Worm (Caenorhabditis elegans) whole organism, young adult: Measurements from ENCODE around the gene C27F2.4.
A peak's percentile ranks its signal among the peaks of the same experiment; 100 is the strongest.

ENCODE experiments used
- B0019.2 ChIP-seq: fragments of 200-800 bp; sonication (Bioruptor generic); conservative IDR thresholded peaks from 2 replicates; pipeline ENCODE4 v1.3.6; 2022; ENCODE audit warnings: missing genetic modification reagents, missing genetic modification characterization, missing compliant biosample characterization
- B0035.1 ChIP-seq: sonication (generic microtip); optimal IDR thresholded peaks from 2 replicates; lab custom pipeline; 2016; ENCODE audit warnings: missing genetic modification characterization, mild to moderate bottlenecking, missing compliant biosample characterization, missing genotype, missing genetic modification reagents
- F22D6.2 ChIP-seq: sonication (generic microtip); optimal IDR thresholded peaks from 2 replicates; lab custom pipeline; 2016; ENCODE audit warnings: mild to moderate bottlenecking, missing genetic modification characterization, missing compliant biosample characterization
- F23B12.7 ChIP-seq: sonication (generic microtip); optimal IDR thresholded peaks from 2 replicates; lab custom pipeline; 2017; ENCODE audit warnings: missing genetic modification characterization, mild to moderate bottlenecking, missing compliant biosample characterization, antibody characterized with exemption, moderate library complexity; ENCODE audit not compliant: insufficient read depth
- F37B4.10 ChIP-seq: fragments of 200-800 bp; sonication (Bioruptor generic); IDR thresholded peaks from 2 replicates; pipeline ENCODE4 v1.3.6; 2022; ENCODE audit warnings: missing genetic modification characterization, missing compliant biosample characterization
- F49E8.2 ChIP-seq: sonication (generic microtip); optimal IDR thresholded peaks from 3 replicates; lab custom pipeline; 2017; ENCODE audit warnings: missing genetic modification characterization, mild to moderate bottlenecking, missing compliant biosample characterization, antibody characterized with exemption, moderate library complexity; ENCODE audit not compliant: insufficient read depth
- F57C9.4 ChIP-seq: sonication (generic microtip); optimal IDR thresholded peaks from 2 replicates; lab custom pipeline; 2017; ENCODE audit warnings: mild to moderate bottlenecking, missing genetic modification characterization, missing compliant biosample characterization
- K11D2.4 ChIP-seq: fragments of 200-800 bp; sonication (Bioruptor generic); IDR thresholded peaks from 2 replicates; pipeline ENCODE4 v1.3.6; 2022; ENCODE audit warnings: missing genetic modification reagents, missing genetic modification characterization, missing compliant biosample characterization
- K12H6.12 ChIP-seq: fragments of 200-800 bp; sonication (Bioruptor generic); optimal IDR thresholded peaks from 2 replicates; lab custom pipeline; 2018; ENCODE audit warnings: mild to moderate bottlenecking, missing genetic modification characterization, missing compliant biosample characterization
- T07F8.4 ChIP-seq: sonication (generic microtip); optimal IDR thresholded peaks from 2 replicates; lab custom pipeline; 2016; ENCODE audit warnings: mild to moderate bottlenecking, missing genetic modification characterization, moderate library complexity, missing compliant biosample characterization
- Y53G8AR.9 ChIP-seq: fragments of 200-800 bp; sonication (Bioruptor generic); conservative IDR thresholded peaks from 2 replicates; pipeline ENCODE4 v1.3.6; 2022; ENCODE audit warnings: missing genetic modification reagents, missing genetic modification characterization, missing compliant biosample characterization
- Y79H2A.3 ChIP-seq: fragments of 200-800 bp; sonication (Bioruptor generic); conservative IDR thresholded peaks from 2 replicates; pipeline ENCODE4 v1.3.6; 2022; ENCODE audit warnings: missing genetic modification reagents, missing genetic modification characterization, missing compliant biosample characterization
- ZK185.1 ChIP-seq: sonication (generic microtip); optimal IDR thresholded peaks from 2 replicates; lab custom pipeline; 2016; ENCODE audit warnings: mild to moderate bottlenecking, missing genetic modification characterization, missing compliant biosample characterization; ENCODE audit not compliant: poor library complexity, severe bottlenecking
- ama-1 ChIP-seq, 3 experiments: fragments of 150-350 bp in 1 of 3; sonication (generic microtip) in 2 of 3; optimal IDR thresholded peaks; 2 replicates each; lab custom pipeline; 2014 to 2018; ENCODE audit warnings: missing biosample characterization in 2 of 3, missing genetic modification characterization in 2 of 3, missing genetic modification reagents in 2 of 3
- aptf-2 ChIP-seq: fragments of 200-800 bp; sonication (Bioruptor generic); conservative IDR thresholded peaks from 2 replicates; pipeline ENCODE4 v1.3.6; 2022; ENCODE audit warnings: missing genetic modification reagents, missing genetic modification characterization, missing compliant biosample characterization
- athp-1 ChIP-seq: sonication (generic microtip); optimal IDR thresholded peaks from 2 replicates; lab custom pipeline; 2017; ENCODE audit warnings: mild to moderate bottlenecking, missing genetic modification characterization, missing compliant biosample characterization
- ccch-3 ChIP-seq: fragments of 200-800 bp; sonication (Bioruptor generic); optimal IDR thresholded peaks from 2 replicates; lab custom pipeline; 2018; ENCODE audit warnings: mild to moderate bottlenecking, missing genetic modification characterization, missing compliant biosample characterization
- cebp-1 ChIP-seq, 2 experiments: fragments of 200-800 bp in 1 of 2; sonication (Bioruptor generic) in 1 of 2; sonication (generic microtip) in 1 of 2; IDR thresholded peaks in 1 of 2; optimal IDR thresholded peaks in 1 of 2; 2 replicates each; pipeline versions ENCODE4 v1.3.6 to Lab custom; 2017 to 2022; ENCODE audit warnings: missing compliant biosample characterization in 2 of 2, missing genetic modification characterization in 2 of 2, mild to moderate bottlenecking in 1 of 2, missing genetic modification reagents in 1 of 2, moderate library complexity in 1 of 2
- ceh-100 ChIP-seq: fragments of 200-800 bp; sonication (Bioruptor generic); IDR thresholded peaks from 2 replicates; pipeline ENCODE4 v1.3.6; 2022; ENCODE audit warnings: missing genetic modification reagents, missing genetic modification characterization, missing compliant biosample characterization
- ceh-58 ChIP-seq: fragments of 200-800 bp; sonication (Bioruptor generic); IDR thresholded peaks from 2 replicates; pipeline ENCODE4 v1.3.6; 2022; ENCODE audit warnings: missing genetic modification characterization, missing compliant biosample characterization
- die-1 ChIP-seq: sonication (generic microtip); optimal IDR thresholded peaks from 2 replicates; lab custom pipeline; 2016; ENCODE audit warnings: missing genotype, mild to moderate bottlenecking, missing genetic modification characterization, missing compliant biosample characterization
- efl-1 ChIP-seq: fragments of 150-350 bp; optimal IDR thresholded peaks from 2 replicates; lab custom pipeline; 2014; ENCODE audit warnings: missing biosample characterization, missing genetic modification reagents, missing genetic modification characterization
- egl-44 ChIP-seq: fragments of 200-800 bp; sonication (Bioruptor generic); IDR thresholded peaks from 2 replicates; pipeline ENCODE4 v1.3.6; 2022; ENCODE audit warnings: missing genetic modification reagents, missing genetic modification characterization, missing compliant biosample characterization
- ekl-4 ChIP-seq: fragments of 200-800 bp; sonication (Bioruptor generic); IDR thresholded peaks from 2 replicates; pipeline ENCODE4 v1.3.6; 2022; ENCODE audit warnings: missing genetic modification reagents, missing genetic modification characterization, missing compliant biosample characterization
- him-1 ChIP-seq: sonication (generic microtip); optimal IDR thresholded peaks from 2 replicates; lab custom pipeline; 2016; ENCODE audit warnings: missing genotype, missing genetic modification reagents, missing genetic modification characterization, missing compliant biosample characterization
- hlh-26 ChIP-seq: fragments of 200-800 bp; sonication (Bioruptor generic); conservative IDR thresholded peaks from 2 replicates; pipeline ENCODE4 v1.3.6; 2022; ENCODE audit warnings: missing genetic modification reagents, missing genetic modification characterization, missing compliant biosample characterization
- hmg-20 ChIP-seq: fragments of 200-800 bp; sonication (Bioruptor generic); IDR thresholded peaks from 2 replicates; pipeline ENCODE4 v1.3.6; 2022; ENCODE audit warnings: missing genetic modification reagents, missing genetic modification characterization, missing compliant biosample characterization
- lag-1 ChIP-seq: fragments of 200-800 bp; sonication (Bioruptor generic); IDR thresholded peaks from 2 replicates; pipeline ENCODE4 v1.3.6; 2022; ENCODE audit warnings: missing genetic modification reagents, missing genetic modification characterization, missing compliant biosample characterization
- lin-35 ChIP-seq, 3 experiments: fragments of 150-350 bp in 2 of 3; sonication (generic microtip) in 1 of 3; optimal IDR thresholded peaks; 2 replicates each; lab custom pipeline; 2014 to 2018; ENCODE audit warnings: missing biosample characterization in 3 of 3, missing genetic modification characterization in 3 of 3, missing genetic modification reagents in 3 of 3
- lir-1 ChIP-seq: fragments of 200-800 bp; sonication (Bioruptor generic); conservative IDR thresholded peaks from 2 replicates; pipeline ENCODE4 v1.3.6; 2022; ENCODE audit warnings: missing genetic modification reagents, missing genetic modification characterization, missing compliant biosample characterization
- lsy-27 ChIP-seq: sonication (generic microtip); optimal IDR thresholded peaks from 2 replicates; lab custom pipeline; 2017; ENCODE audit warnings: missing genetic modification characterization, mild to moderate bottlenecking, missing compliant biosample characterization, antibody characterized with exemption, missing genotype, borderline replicate concordance; ENCODE audit not compliant: insufficient read depth
- madf-3 ChIP-seq: fragments of 200-800 bp; sonication (Bioruptor generic); IDR thresholded peaks from 2 replicates; pipeline ENCODE4 v1.3.6; 2022; ENCODE audit warnings: missing genetic modification reagents, missing genetic modification characterization, missing compliant biosample characterization
- mcd-1 ChIP-seq: fragments of 200-800 bp; sonication (Bioruptor generic); IDR thresholded peaks from 2 replicates; pipeline ENCODE4 v1.3.6; 2022; ENCODE audit warnings: missing genetic modification reagents, missing genetic modification characterization, missing compliant biosample characterization
- nfya-1 ChIP-seq: sonication (generic microtip); optimal IDR thresholded peaks from 2 replicates; lab custom pipeline; 2017; ENCODE audit warnings: antibody characterized with exemption, missing compliant biosample characterization, missing genetic modification characterization, borderline replicate concordance; ENCODE audit not compliant: insufficient read depth
- nhr-80 ChIP-seq: sonication (generic microtip); optimal IDR thresholded peaks from 2 replicates; lab custom pipeline; 2016; ENCODE audit warnings: missing genetic modification characterization, missing compliant biosample characterization
- rcor-1 ChIP-seq: fragments of 200-800 bp; sonication (Bioruptor generic); IDR thresholded peaks from 2 replicates; pipeline ENCODE4 v1.3.6; 2022; ENCODE audit warnings: missing genetic modification reagents, missing genetic modification characterization, missing compliant biosample characterization
- rec-8 ChIP-seq, 2 experiments: sonication (generic microtip); optimal IDR thresholded peaks; 2 replicates each; lab custom pipeline; 2016; ENCODE audit warnings: mild to moderate bottlenecking in 2 of 2, missing genetic modification characterization in 2 of 2, missing genetic modification reagents in 2 of 2, missing genotype in 2 of 2, missing biosample characterization in 1 of 2, missing compliant biosample characterization in 1 of 2, moderate library complexity in 1 of 2
- snpc-3.4 ChIP-seq: sonication (generic microtip); optimal IDR thresholded peaks from 2 replicates; lab custom pipeline; 2017; ENCODE audit warnings: missing genetic modification characterization, mild to moderate bottlenecking, missing compliant biosample characterization, antibody characterized with exemption, moderate library complexity, missing genotype, missing genetic modification reagents
- tbx-9 ChIP-seq: sonication (generic microtip); optimal IDR thresholded peaks from 2 replicates; lab custom pipeline; 2016; ENCODE audit warnings: borderline replicate concordance, missing genetic modification characterization, inconsistent platforms, missing compliant biosample characterization
- unc-130 ChIP-seq: sonication (generic microtip); optimal IDR thresholded peaks from 2 replicates; lab custom pipeline; 2016; ENCODE audit warnings: missing genetic modification reagents, missing genetic modification characterization, missing compliant biosample characterization
- zfh-2 ChIP-seq: fragments of 200-800 bp; sonication (Bioruptor generic); conservative IDR thresholded peaks from 2 replicates; pipeline ENCODE4 v1.3.6; 2022; ENCODE audit warnings: missing genetic modification reagents, missing genetic modification characterization, missing compliant biosample characterization
- zim-3 ChIP-seq: sonication (generic microtip); optimal IDR thresholded peaks from 2 replicates; lab custom pipeline; 2017; ENCODE audit warnings: mild to moderate bottlenecking, missing genetic modification characterization, moderate library complexity, missing compliant biosample characterization
- ztf-25 ChIP-seq: fragments of 200-800 bp; sonication (Bioruptor generic); IDR thresholded peaks from 2 replicates; pipeline ENCODE4 v1.3.6; 2022; ENCODE audit warnings: missing genetic modification reagents, missing genetic modification characterization, missing compliant biosample characterization
- ztf-26 ChIP-seq: sonication (generic microtip); optimal IDR thresholded peaks from 2 replicates; lab custom pipeline; 2017; ENCODE audit warnings: missing genetic modification characterization, missing compliant biosample characterization
- ztf-28 ChIP-seq: fragments of 200-800 bp; sonication (Bioruptor generic); IDR thresholded peaks from 2 replicates; pipeline ENCODE4 v1.3.6; 2022; ENCODE audit warnings: missing genetic modification reagents, missing genetic modification characterization, missing compliant biosample characterization

The C27F2.4 gene

ce11 chrIII:4912317-4912716, 47.8 kb downstream of the C27F2.4 start, which contains the start of the genes F26F4.9 and cee-1 (continued):
- TF ChIP-seq ztf-26 (tag; lab: Kevin White, UChicago) (no peak), ama-1 (optimal IDR thresholded peaks at IDR 0.05; lab: Kevin White, UChicago) (no peak), ama-1 (GFP tag; optimal IDR thresholded peaks at IDR 0.05; lab: Kevin White, UChicago) (no peak), mcd-1 (GFP tag; lab: Robert Waterston, UW) (peak; percentile 48; the same call in 1 of the 2 replicates), ekl-4 (no peak), nfya-1 (tag; lab: Kevin White, UChicago) (no peak), snpc-3.4 (tag; lab: Kevin White, UChicago) (no peak), ZK185.1 (tag; lab: Kevin White, UChicago) (peak; percentile 76), rec-8 (tag; optimal IDR thresholded peaks at IDR 0.05; lab: Kevin White, UChicago) (peak in 1 of 2 experiments; percentile 53), efl-1 (GFP tag; lab: Kevin White, UChicago) (no peak), B0035.1 (no peak), athp-1 (tag; lab: Kevin White, UChicago) (no peak), hmg-20 (GFP tag; lab: Robert Waterston, UW) (no peak), F49E8.2 (no peak), lin-35 (GFP tag; optimal IDR thresholded peaks at IDR 0.05; lab: Kevin White, UChicago) (peak in 1 of 3 experiments; percentile 63), ceh-100 (GFP tag; lab: Robert Waterston, UW) (no peak), die-1 (tag; lab: Kevin White, UChicago) (no peak), F23B12.7 (no peak), ceh-58 (GFP tag; lab: Robert Waterston, UW) (no peak), unc-130 (peak; percentile 53), rcor-1 (0 out of 2 replicates have a peak, but pooled peaks have one; percentile 15), zim-3 (tag; lab: Kevin White, UChicago) (no peak), zfh-2 (no peak), F37B4.10 (GFP tag; lab: Robert Waterston, UW) (no peak)
- TF ChIP-seq, all 124 proteins: peak for 18

- no peak for TF ChIP-seq lag-1
- TF ChIP-seq zim-3 (tag; lab: Kevin White, UChicago), result no peak
- TF ChIP-seq F37B4.10 (GFP tag; lab: Robert Waterston, UW), result no peak
- no peak for TF ChIP-seq egl-44 (GFP tag; lab: Robert Waterston, UW)
- TF ChIP-seq ztf-28 (GFP tag; lab: Robert Waterston, UW), result no peak
- TF ChIP-seq him-1 (tag; lab: Kevin White, UChicago), result no peak
- TF ChIP-seq Y79H2A.3 (GFP tag; lab: Robert Waterston, UW), result no peak
- TF ChIP-seq lsy-27, result no peak
- no peak for TF ChIP-seq ceh-58 (GFP tag; lab: Robert Waterston, UW)
- TF ChIP-seq B0019.2 (GFP tag; lab: Robert Waterston, UW), result no peak
- TF ChIP-seq madf-3 (GFP tag; lab: Robert Waterston, UW), result no peak
- no peak for TF ChIP-seq T07F8.4
- TF ChIP-seq K11D2.4 (GFP tag; lab: Robert Waterston, UW), result no peak
- no peak for TF ChIP-seq Y53G8AR.9 (GFP tag; lab: Robert Waterston, UW)
- TF ChIP-seq nhr-80 (tag; lab: Kevin White, UChicago), result no peak
These were observed 49.1 kb downstream of the C27F2.4 start, which contains the start of gene F26F4.2 for ce11 chrIII:4910956-4911355. Gene F26F4.2, plus strand, starts transcription at chrIII:4911256.

- TF ChIP-seq F57C9.4 (tag; lab: Kevin White, UChicago), result no peak
- TF ChIP-seq F22D6.2 (tag; lab: Kevin White, UChicago), result no peak
- no peak for TF ChIP-seq tbx-9 (tag; lab: Kevin White, UChicago)
- TF ChIP-seq mcd-1 (GFP tag; lab: Robert Waterston, UW), result no peak
- no peak for TF ChIP-seq cebp-1 (GFP tag; IDR thresholded peaks at IDR 0.05; lab: Robert Waterston, UW)
- TF ChIP-seq cebp-1 (tag; optimal IDR thresholded peaks at IDR 0.05; lab: Kevin White, UChicago), result no peak
- TF ChIP-seq hlh-26, result no peak
- TF ChIP-seq ccch-3 (GFP tag; lab: Kevin White, UChicago), result no peak
- no peak for TF ChIP-seq ztf-26 (tag; lab: Kevin White, UChicago)
- no peak for TF ChIP-seq K12H6.12
- TF ChIP-seq efl-1 (GFP tag; lab: Kevin White, UChicago), result no peak
- no peak for TF ChIP-seq lir-1 (GFP tag; lab: Robert Waterston, UW)
- no peak for TF ChIP-seq aptf-2 (GFP tag; lab: Robert Waterston, UW)
- TF ChIP-seq ztf-25 (GFP tag; lab: Robert Waterston, UW), result no peak
- no peak for TF ChIP-seq lag-1
These were observed 50.2 kb downstream of the C27F2.4 start, which contains the start of gene F26F4.12 for ce11 chrIII:4909938-4910337. Gene F26F4.12, minus strand, starts transcription at chrIII:4910038.
